Worm (Caenorhabditis elegans) whole organism, L4 larva: ENCODE data around the gene F31B12.3.

Experiments
- F10B5.3 ChIP-seq: sonication (generic microtip); optimal IDR thresholded peaks from 2 replicates; lab custom pipeline; 2016; ENCODE audit warnings: mild to moderate bottlenecking, missing genetic modification characterization, missing compliant biosample characterization
- F37D6.2 ChIP-seq: sonication (generic microtip); optimal IDR thresholded peaks from 2 replicates; lab custom pipeline; 2016; ENCODE audit warnings: mild to moderate bottlenecking, missing genetic modification characterization, missing compliant biosample characterization
- F44E2.7 ChIP-seq: fragments of 200-800 bp; sonication (Bioruptor generic); IDR thresholded peaks from 2 replicates; pipeline ENCODE4 v2.1.2; 2022; ENCODE audit warnings: missing genetic modification characterization, missing compliant biosample characterization
- T20F7.1 ChIP-seq: fragments of 200-800 bp; sonication (Bioruptor generic); optimal IDR thresholded peaks from 2 replicates; lab custom pipeline; 2018; ENCODE audit warnings: mild to moderate bottlenecking, missing genetic modification characterization, missing compliant biosample characterization
- T26A8.4 ChIP-seq: fragments of 200-800 bp; sonication (Bioruptor generic); IDR thresholded peaks from 2 replicates; pipeline ENCODE4 v1.3.6; 2022; ENCODE audit warnings: missing genetic modification characterization, missing compliant biosample characterization
- Y5F2A.4 ChIP-seq: fragments of 200-800 bp; sonication (Bioruptor generic); optimal IDR thresholded peaks from 2 replicates; lab custom pipeline; 2018; ENCODE audit warnings: mild to moderate bottlenecking, missing genetic modification characterization, missing compliant biosample characterization
- Y75B8A.6 ChIP-seq: fragments of 200-800 bp; sonication (Bioruptor generic); IDR thresholded peaks from 2 replicates; pipeline ENCODE4 v1.3.6; 2022; ENCODE audit warnings: missing genetic modification reagents, missing genetic modification characterization, missing compliant biosample characterization
- attf-4 ChIP-seq: sonication (generic microtip); optimal IDR thresholded peaks from 3 replicates; lab custom pipeline; 2017; ENCODE audit warnings: missing biosample characterization, missing genetic modification characterization
- ceh-20 ChIP-seq: fragments of 200-800 bp; sonication (Bioruptor generic); IDR thresholded peaks from 2 replicates; pipeline ENCODE4 v1.3.6; 2022; ENCODE audit warnings: missing genetic modification reagents, missing genetic modification characterization, missing compliant biosample characterization
- ceh-28 ChIP-seq: fragments of 150-350 bp; optimal IDR thresholded peaks from 2 replicates; lab custom pipeline; 2014; ENCODE audit warnings: missing biosample characterization, missing genetic modification reagents, missing genetic modification characterization
- ceh-32 ChIP-seq: sonication (generic microtip); optimal IDR thresholded peaks from 2 replicates; lab custom pipeline; 2016; ENCODE audit warnings: mild to moderate bottlenecking, missing genetic modification characterization, missing compliant biosample characterization; ENCODE audit not compliant: poor library complexity
- ceh-62 ChIP-seq: sonication (generic microtip); optimal IDR thresholded peaks from 2 replicates; lab custom pipeline; 2017; ENCODE audit warnings: missing biosample characterization, missing genetic modification characterization
- ces-1 ChIP-seq: fragments of 150-350 bp; sonication (generic microtip); optimal IDR thresholded peaks from 4 replicates; lab custom pipeline; 2014; ENCODE audit warnings: missing biosample characterization, missing genetic modification reagents, missing genetic modification characterization
- cey-2 ChIP-seq: sonication (generic microtip); optimal IDR thresholded peaks from 3 replicates; lab custom pipeline; 2017; ENCODE audit warnings: missing genetic modification characterization, mild to moderate bottlenecking, missing compliant biosample characterization, antibody characterized with exemption, borderline replicate concordance; ENCODE audit not compliant: insufficient read depth
- ctbp-1 ChIP-seq: fragments of 200-800 bp; sonication (Bioruptor generic); IDR thresholded peaks from 2 replicates; pipeline ENCODE4 v1.3.6; 2022; ENCODE audit warnings: missing genetic modification reagents, missing genetic modification characterization, missing compliant biosample characterization
- daf-16 ChIP-seq, 3 experiments: sonication (generic microtip); optimal IDR thresholded peaks; 2 replicates each; lab custom pipeline; 2016 to 2017; ENCODE audit warnings: missing genetic modification characterization in 3 of 3, missing genetic modification reagents in 3 of 3, mild to moderate bottlenecking in 2 of 3, missing compliant biosample characterization in 2 of 3, missing biosample characterization in 1 of 3, moderate library complexity in 1 of 3
- daf-19 ChIP-seq: fragments of 200-800 bp; sonication (Bioruptor generic); conservative IDR thresholded peaks from 2 replicates; pipeline ENCODE4 v1.3.6; 2022; ENCODE audit warnings: missing genetic modification characterization, missing compliant biosample characterization
- daf-8 ChIP-seq: fragments of 200-800 bp; sonication (Bioruptor generic); IDR thresholded peaks from 2 replicates; pipeline ENCODE4 v1.3.6; 2022; ENCODE audit warnings: missing genetic modification characterization, missing compliant biosample characterization
- dmd-6 ChIP-seq: fragments of 200-800 bp; sonication (Bioruptor generic); IDR thresholded peaks from 2 replicates; pipeline ENCODE4 v1.3.6; 2022; ENCODE audit warnings: missing genetic modification reagents, missing genetic modification characterization, missing compliant biosample characterization
- dmd-8 ChIP-seq: fragments of 200-800 bp; sonication (Bioruptor generic); IDR thresholded peaks from 2 replicates; pipeline ENCODE4 v1.3.6; 2022; ENCODE audit warnings: missing genetic modification characterization, missing compliant biosample characterization
- dmd-9 ChIP-seq: fragments of 200-800 bp; sonication (Bioruptor generic); IDR thresholded peaks from 2 replicates; pipeline ENCODE4 v1.3.6; 2022; ENCODE audit warnings: missing genetic modification reagents, missing genetic modification characterization, missing compliant biosample characterization
- dve-1 ChIP-seq: sonication (generic microtip); optimal IDR thresholded peaks from 2 replicates; lab custom pipeline; 2017; ENCODE audit warnings: antibody characterized with exemption, mild to moderate bottlenecking, missing genetic modification characterization, missing compliant biosample characterization; ENCODE audit not compliant: insufficient read depth
- fkh-10 ChIP-seq: fragments of 150-350 bp; optimal IDR thresholded peaks from 2 replicates; lab custom pipeline; 2014; ENCODE audit warnings: missing biosample characterization, missing genetic modification reagents, missing genetic modification characterization
- gei-8 ChIP-seq: fragments of 200-800 bp; sonication (Bioruptor generic); optimal IDR thresholded peaks from 2 replicates; lab custom pipeline; 2018; ENCODE audit warnings: mild to moderate bottlenecking, missing genetic modification characterization, missing compliant biosample characterization
- hlh-11 ChIP-seq: fragments of 200-800 bp; sonication (Bioruptor generic); optimal IDR thresholded peaks from 2 replicates; lab custom pipeline; 2018; ENCODE audit warnings: mild to moderate bottlenecking, missing genetic modification characterization, missing compliant biosample characterization
- hmg-1.1 ChIP-seq: fragments of 200-800 bp; sonication (Bioruptor generic); IDR thresholded peaks from 2 replicates; pipeline ENCODE4 v1.3.6; 2022; ENCODE audit warnings: missing genetic modification reagents, missing genetic modification characterization, missing compliant biosample characterization
- lin-1 ChIP-seq: fragments of 200-800 bp; sonication (Bioruptor generic); IDR thresholded peaks from 2 replicates; pipeline ENCODE4 v1.3.6; 2022; ENCODE audit warnings: missing genetic modification reagents, missing genetic modification characterization, missing compliant biosample characterization
- lin-39 ChIP-seq: fragments of 150-350 bp; optimal IDR thresholded peaks from 2 replicates; lab custom pipeline; 2014; ENCODE audit warnings: missing biosample characterization, missing genetic modification reagents, missing genetic modification characterization
- lir-3 ChIP-seq: sonication (generic microtip); optimal IDR thresholded peaks from 2 replicates; lab custom pipeline; 2016; ENCODE audit warnings: mild to moderate bottlenecking, missing genetic modification characterization, missing compliant biosample characterization
- lsy-2 ChIP-seq, 2 experiments: fragments of 150-350 bp in 1 of 2; sonication (generic microtip) in 1 of 2; optimal IDR thresholded peaks; 2 replicates each; lab custom pipeline; 2014 to 2017; ENCODE audit warnings: missing biosample characterization in 2 of 2, missing genetic modification characterization in 2 of 2
- madf-5 ChIP-seq, 2 experiments: fragments of 200-800 bp; sonication (Bioruptor generic); IDR thresholded peaks; 2 replicates each; pipeline ENCODE4 v1.3.6; 2022; ENCODE audit warnings: missing compliant biosample characterization in 2 of 2, missing genetic modification characterization in 2 of 2
- mep-1 ChIP-seq: fragments of 150-350 bp; sonication (generic microtip); optimal IDR thresholded peaks from 3 replicates; lab custom pipeline; 2014; ENCODE audit warnings: missing biosample characterization, missing genetic modification characterization
- nhr-10 ChIP-seq: fragments of 150-350 bp; optimal IDR thresholded peaks from 2 replicates; lab custom pipeline; 2014; ENCODE audit warnings: missing biosample characterization, missing genetic modification characterization
- nhr-102 ChIP-seq: sonication (generic microtip); optimal IDR thresholded peaks from 2 replicates; lab custom pipeline; 2016; ENCODE audit warnings: mild to moderate bottlenecking, missing genetic modification characterization, moderate library complexity, missing compliant biosample characterization
- nhr-111 ChIP-seq: fragments of 200-800 bp; sonication (Bioruptor generic); optimal IDR thresholded peaks from 2 replicates; lab custom pipeline; 2018; ENCODE audit warnings: mild to moderate bottlenecking, missing genetic modification characterization, missing compliant biosample characterization
- nhr-25 ChIP-seq: sonication (generic microtip); optimal IDR thresholded peaks from 2 replicates; lab custom pipeline; 2017; ENCODE audit warnings: missing genetic modification characterization, mild to moderate bottlenecking, missing compliant biosample characterization, antibody characterized with exemption, moderate library complexity, borderline replicate concordance; ENCODE audit not compliant: insufficient read depth
- nhr-28 ChIP-seq: fragments of 150-350 bp; optimal IDR thresholded peaks from 2 replicates; lab custom pipeline; 2014; ENCODE audit warnings: missing biosample characterization, missing genetic modification characterization
- nhr-48 ChIP-seq: sonication (generic microtip); optimal IDR thresholded peaks from 2 replicates; lab custom pipeline; 2016; ENCODE audit warnings: mild to moderate bottlenecking, missing genetic modification characterization, missing compliant biosample characterization
- nhr-6 ChIP-seq: fragments of 150-350 bp; optimal IDR thresholded peaks from 2 replicates; lab custom pipeline; 2014; ENCODE audit warnings: missing biosample characterization, missing genetic modification characterization
- nhr-77 ChIP-seq: fragments of 150-350 bp; optimal IDR thresholded peaks from 2 replicates; lab custom pipeline; 2014; ENCODE audit warnings: missing biosample characterization, missing genetic modification characterization
- pha-4 ChIP-seq, 2 experiments: fragments of 150-350 bp in 1 of 2; fragments of 200-800 bp in 1 of 2; sonication (Bioruptor generic) in 1 of 2; IDR thresholded peaks in 1 of 2; optimal IDR thresholded peaks in 1 of 2; 2 replicates each; pipeline versions ENCODE4 v1.3.6 to Lab custom; 2014 to 2022; ENCODE audit warnings: missing genetic modification characterization in 2 of 2, missing genetic modification reagents in 2 of 2, missing biosample characterization in 1 of 2, missing compliant biosample characterization in 1 of 2
- php-3 ChIP-seq: fragments of 200-800 bp; sonication (Bioruptor generic); IDR thresholded peaks from 2 replicates; pipeline ENCODE4 v1.3.6; 2022; ENCODE audit warnings: missing genetic modification reagents, missing genetic modification characterization, missing compliant biosample characterization
- pqm-1 ChIP-seq: sonication (generic microtip); optimal IDR thresholded peaks from 2 replicates; lab custom pipeline; 2017; ENCODE audit warnings: missing biosample characterization, missing genetic modification characterization
- rbr-2 ChIP-seq: sonication (generic microtip); optimal IDR thresholded peaks from 2 replicates; lab custom pipeline; 2016; ENCODE audit warnings: missing genotype, missing genetic modification characterization, missing compliant biosample characterization
- snpc-1.2 ChIP-seq: fragments of 200-800 bp; sonication (Bioruptor generic); IDR thresholded peaks from 2 replicates; pipeline ENCODE4 v1.3.6; 2022; ENCODE audit warnings: missing genetic modification reagents, missing genetic modification characterization, missing compliant biosample characterization
- snpc-4 ChIP-seq: fragments of 150-350 bp; optimal IDR thresholded peaks from 2 replicates; lab custom pipeline; 2014; ENCODE audit warnings: missing biosample characterization, missing genetic modification characterization
- tra-1 ChIP-seq: fragments of 200-800 bp; sonication (Bioruptor generic); IDR thresholded peaks from 2 replicates; pipeline ENCODE4 v1.3.6; 2022; ENCODE audit warnings: missing genetic modification reagents, missing genetic modification characterization, missing compliant biosample characterization
- unc-39 ChIP-seq: sonication (generic microtip); optimal IDR thresholded peaks from 2 replicates; lab custom pipeline; 2017; ENCODE audit warnings: missing biosample characterization, missing genetic modification characterization
- vab-7 ChIP-seq: fragments of 200-800 bp; sonication (Bioruptor generic); IDR thresholded peaks from 2 replicates; pipeline ENCODE4 v1.3.6; 2022; ENCODE audit warnings: missing genetic modification reagents, missing genetic modification characterization, missing compliant biosample characterization

F31B12.3 gene

DNA sequence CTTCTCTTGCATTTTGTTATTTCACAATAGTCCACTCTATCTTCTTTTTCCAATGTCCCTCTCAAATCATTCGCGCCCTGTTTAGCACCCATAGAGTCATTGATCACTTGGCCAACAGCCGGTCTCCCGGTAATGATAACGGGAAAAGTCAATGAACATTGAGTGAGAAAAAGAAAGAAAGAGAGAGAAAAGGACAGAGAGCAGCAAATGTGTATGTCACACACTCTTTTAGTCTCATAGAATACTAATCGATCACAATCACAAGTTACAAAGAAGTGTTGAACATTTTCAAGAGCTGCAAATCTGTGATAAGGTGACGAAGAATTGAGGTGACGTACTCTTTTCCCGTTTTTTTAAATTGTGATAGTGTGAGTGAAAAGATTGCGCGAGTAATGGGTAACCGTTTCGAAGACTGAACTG lies 48.2 kb downstream of the F31B12.3 start:
- no peak for TF ChIP-seq daf-19 (GFP tag; lab: Robert Waterston, UW)
- TF ChIP-seq attf-4, result no peak
- TF ChIP-seq nhr-10 (tag; lab: Kevin White, UChicago), result peak; percentile 90
- peak; percentile 39; the same call in 1 of the 2 replicates for TF ChIP-seq hmg-1.1 (GFP tag; lab: Robert Waterston, UW)
- TF ChIP-seq pha-4 (GFP tag; IDR thresholded peaks at IDR 0.05; lab: Robert Waterston, UW), result 0 out of 2 replicates have a peak, but pooled peaks have one; percentile 46
- TF ChIP-seq pha-4 (tag; optimal IDR thresholded peaks at IDR 0.05; lab: Kevin White, UChicago), result peak; percentile 45
- peak; percentile 90 for TF ChIP-seq nhr-77
- TF ChIP-seq dve-1 (tag; lab: Kevin White, UChicago), result peak; percentile 94
- 0 out of 2 replicates have a peak, but pooled peaks have one; percentile 38 for TF ChIP-seq ceh-20 (GFP tag; lab: Robert Waterston, UW)
- TF ChIP-seq dmd-6, result peak; percentile 90
- no peak for TF ChIP-seq F44E2.7 (GFP tag; lab: Robert Waterston, UW)
- TF ChIP-seq daf-16 (GFP tag; optimal IDR thresholded peaks at IDR 0.05; lab: Kevin White, UChicago), result peak; percentile 26 to 47
- peak; percentile 88 for TF ChIP-seq daf-16 (tag; optimal IDR thresholded peaks at IDR 0.05; lab: Kevin White, UChicago)
- no peak for TF ChIP-seq snpc-1.2 (GFP tag; lab: Robert Waterston, UW)
- peak; percentile 57 for TF ChIP-seq ceh-28 (tag; lab: Kevin White, UChicago)
- TF ChIP-seq nhr-111 (GFP tag; lab: Kevin White, UChicago), result no peak
- no peak for TF ChIP-seq Y5F2A.4
- TF ChIP-seq ceh-32 (tag; lab: Kevin White, UChicago), result no peak
- no peak for TF ChIP-seq snpc-4 (tag; lab: Kevin White, UChicago)
- TF ChIP-seq gei-8, result peak; percentile 48
- peak; percentile 92 for TF ChIP-seq nhr-28 (tag; lab: Kevin White, UChicago)
- TF ChIP-seq T20F7.1, result peak; percentile 31
- peak; percentile 48 for TF ChIP-seq nhr-102 (tag; lab: Kevin White, UChicago)
- peak; percentile 13 for TF ChIP-seq rbr-2 (tag; lab: Kevin White, UChicago)
- no peak for TF ChIP-seq ceh-62 (tag; lab: Kevin White, UChicago)
- no peak for TF ChIP-seq lin-39 (tag; lab: Kevin White, UChicago)
- TF ChIP-seq Y75B8A.6, result 0 out of 2 replicates have a peak, but pooled peaks have one; percentile 6
- peak; percentile 68 to 70 for TF ChIP-seq lsy-2 (tag; optimal IDR thresholded peaks at IDR 0.05; lab: Kevin White, UChicago)
- no peak for TF ChIP-seq daf-8 (GFP tag; lab: Robert Waterston, UW)
- TF ChIP-seq nhr-6 (tag; lab: Kevin White, UChicago), result peak; percentile 55
- peak; percentile 97 for TF ChIP-seq hlh-11
- peak; percentile 94 for TF ChIP-seq pqm-1 (tag; lab: Kevin White, UChicago)
- 0 out of 2 replicates have a peak, but pooled peaks have one; percentile 9 for TF ChIP-seq ctbp-1 (GFP tag; lab: Robert Waterston, UW)
- peak; percentile 74 for TF ChIP-seq nhr-48 (tag; lab: Kevin White, UChicago)
- TF ChIP-seq nhr-25, result peak; percentile 57
- no peak for TF ChIP-seq F10B5.3
- no peak for TF ChIP-seq fkh-10 (GFP tag; lab: Kevin White, UChicago)
- TF ChIP-seq mep-1 (tag; lab: Kevin White, UChicago), result peak; percentile 68
- no peak for TF ChIP-seq ces-1 (GFP tag; lab: Kevin White, UChicago)
- TF ChIP-seq cey-2 (tag; lab: Kevin White, UChicago), result no peak
- TF ChIP-seq F37D6.2 (tag; lab: Kevin White, UChicago), result no peak
- TF ChIP-seq dmd-9 (GFP tag; lab: Robert Waterston, UW), result no peak
- no peak for TF ChIP-seq lir-3 (tag; lab: Kevin White, UChicago)
- peak; percentile 60; the same call in 1 of the 2 replicates for TF ChIP-seq lin-1 (GFP tag; lab: Robert Waterston, UW)
- TF ChIP-seq unc-39, result no peak
- peak; percentile 78; the same call in 1 of the 2 replicates for TF ChIP-seq tra-1 (GFP tag; lab: Robert Waterston, UW)
- no peak for TF ChIP-seq vab-7
- peak; percentile 47 for TF ChIP-seq T26A8.4 (GFP tag; lab: Robert Waterston, UW)
- TF ChIP-seq php-3, result peak; percentile 53
- no peak for TF ChIP-seq dmd-8 (GFP tag; lab: Robert Waterston, UW)
- no peak for TF ChIP-seq madf-5 (GFP tag; IDR thresholded peaks at IDR 0.05; lab: Robert Waterston, UW)
